Worm (Caenorhabditis elegans) whole organism, dauer: ENCODE data around the gene ZC204.14.

Experiments
- unc-62 ChIP-seq: sonication (generic microtip); optimal IDR thresholded peaks from 2 replicates; lab custom pipeline; 2017; ENCODE audit warnings: missing biosample characterization, missing genetic modification reagents, missing genetic modification characterization

Gene ZC204.14

ce11 chrII:1662881-1663280 lies at the start of gene ZC204.14:
TSS of gene ZC204.14 (minus strand) at chrII:1662949.
- TF ChIP-seq unc-62 (GFP tag; lab: Kevin White, UChicago) = no peak

DNA sequence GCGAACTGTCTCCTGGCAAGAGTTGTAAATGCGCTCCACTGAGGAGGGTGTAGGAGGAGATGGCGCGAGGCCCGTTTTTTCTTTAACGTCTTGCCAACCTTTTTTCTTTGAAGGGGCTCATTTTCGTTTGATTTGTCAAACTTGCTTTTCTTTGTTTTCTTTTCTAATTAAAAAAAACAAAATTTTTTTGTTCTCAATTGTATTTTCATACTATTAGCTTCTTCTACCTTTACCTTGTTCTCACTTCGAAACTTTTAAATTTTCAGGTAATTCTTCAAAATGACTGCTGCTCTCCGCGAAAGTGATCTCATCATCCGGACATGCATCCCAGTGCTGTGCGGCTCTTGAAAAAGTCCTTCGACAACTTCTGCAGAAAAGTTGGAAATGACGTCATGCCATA lies 47.2 kb upstream of the ZC204.14 start, which contains the start of gene fbxa-184:
TSS of gene fbxa-184 (plus strand) at position 301 of the 400 bp plus-strand sequence.
- TF ChIP-seq unc-62 (GFP tag; lab: Kevin White, UChicago) = no peak

DNA sequence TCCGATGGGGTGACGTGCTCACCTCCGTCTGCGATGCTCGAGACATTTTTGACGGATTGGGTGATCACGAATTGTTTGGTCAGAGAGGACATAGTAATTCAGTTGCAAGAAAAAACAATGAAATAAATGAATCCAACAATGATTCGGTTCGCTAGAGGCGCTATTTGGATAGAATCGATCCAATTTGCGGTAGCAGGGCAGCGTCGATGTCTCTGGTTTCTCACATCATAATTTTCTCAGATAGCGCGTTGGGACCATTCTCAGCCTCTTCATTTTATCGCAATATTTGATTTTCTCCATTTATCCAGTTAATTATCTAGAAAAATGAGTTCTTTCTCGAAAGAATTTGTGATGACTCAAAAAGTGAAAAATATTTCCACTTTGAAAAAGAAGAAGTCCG lies 43.6 kb upstream of the ZC204.14 start, which contains the start of gene sdz-18:
TSS of gene sdz-18 (minus strand) at position 101 of the 400 bp plus-strand sequence.
- TF ChIP-seq unc-62 (GFP tag; lab: Kevin White, UChicago) = no peak

DNA sequence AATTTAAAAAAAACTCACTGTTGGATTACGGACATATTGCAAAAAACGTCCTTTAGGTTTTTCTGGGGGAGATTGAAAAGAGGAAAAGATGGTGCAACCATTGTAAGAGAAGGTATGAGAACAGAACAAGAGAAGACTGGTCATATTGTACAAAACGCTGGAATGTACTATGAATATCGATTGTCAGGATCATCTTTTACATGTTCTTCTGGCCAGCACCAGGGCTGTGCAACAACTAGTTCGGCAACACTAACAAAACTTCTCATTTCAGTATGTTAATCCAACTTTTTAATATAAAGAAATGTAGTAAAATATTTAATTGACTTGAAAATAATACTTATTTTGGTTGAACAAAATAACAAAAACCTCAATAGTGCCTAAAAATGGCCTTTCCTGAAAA lies 40.6 kb upstream of the ZC204.14 start, which contains the start of gene fbxb-47:
TSS of gene fbxb-47 (minus strand) at position 101 of the 400 bp plus-strand sequence.
- no peak for TF ChIP-seq unc-62 (GFP tag; lab: Kevin White, UChicago)

ce11 chrII:1695861-1696260 lies 33.1 kb upstream of the ZC204.14 start, which contains the start of gene F58E1.13:
TSS of gene F58E1.13 (minus strand) at chrII:1695872.
- no peak for TF ChIP-seq unc-62 (GFP tag; lab: Kevin White, UChicago)

DNA sequence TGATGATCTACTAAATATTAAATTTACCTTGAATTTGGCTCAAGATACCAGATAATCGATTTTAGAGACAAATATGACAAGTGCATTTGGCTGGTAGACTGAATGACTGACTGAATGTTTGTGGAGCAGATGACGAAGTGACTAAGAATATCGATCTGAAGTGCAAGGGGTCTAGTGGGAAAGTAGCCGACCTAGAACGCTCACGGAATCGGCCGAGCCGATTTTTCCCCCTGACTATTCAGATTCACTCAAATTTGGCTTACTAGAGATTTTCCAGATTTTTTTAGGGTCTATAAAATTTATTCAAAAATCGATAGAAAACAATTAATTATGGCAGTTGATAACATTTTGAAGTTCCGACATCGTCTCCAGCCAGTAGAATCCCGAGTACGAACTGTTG lies 31.8 kb upstream of the ZC204.14 start, which contains the start of gene fbxc-26:
TSS of gene fbxc-26 (minus strand) at position 101 of the 400 bp plus-strand sequence.
- no peak for TF ChIP-seq unc-62 (GFP tag; lab: Kevin White, UChicago)

DNA sequence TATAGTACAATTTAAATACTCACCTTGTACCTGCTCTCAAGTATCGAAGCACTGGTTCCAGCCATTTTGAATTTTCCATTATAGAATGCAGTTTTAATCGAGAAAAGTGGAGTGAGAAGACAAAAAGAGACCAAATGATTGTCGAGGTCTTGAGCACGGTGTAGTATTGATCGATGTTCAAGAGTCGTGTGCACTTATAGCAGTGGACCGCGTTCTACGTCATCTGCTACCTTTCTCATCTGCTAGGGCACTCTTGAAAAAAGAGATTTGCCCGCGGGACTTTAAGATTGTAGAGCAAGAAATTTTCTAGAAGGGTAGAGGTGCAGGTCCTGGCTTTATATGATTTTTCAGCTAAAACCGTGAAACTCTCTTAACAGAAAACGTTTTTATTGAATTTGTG lies 30.1 kb upstream of the ZC204.14 start, which contains the start of gene fbxc-21:
TSS of gene fbxc-21 (minus strand) at position 101 of the 400 bp plus-strand sequence.
- TF ChIP-seq unc-62 (GFP tag; lab: Kevin White, UChicago) = no peak

ce11 chrII:1691011-1691410 lies 28.3 kb upstream of the ZC204.14 start, which contains the start of gene fbxc-22:
TSS of gene fbxc-22 (minus strand) at chrII:1691111.
- no peak for TF ChIP-seq unc-62 (GFP tag; lab: Kevin White, UChicago)

DNA sequence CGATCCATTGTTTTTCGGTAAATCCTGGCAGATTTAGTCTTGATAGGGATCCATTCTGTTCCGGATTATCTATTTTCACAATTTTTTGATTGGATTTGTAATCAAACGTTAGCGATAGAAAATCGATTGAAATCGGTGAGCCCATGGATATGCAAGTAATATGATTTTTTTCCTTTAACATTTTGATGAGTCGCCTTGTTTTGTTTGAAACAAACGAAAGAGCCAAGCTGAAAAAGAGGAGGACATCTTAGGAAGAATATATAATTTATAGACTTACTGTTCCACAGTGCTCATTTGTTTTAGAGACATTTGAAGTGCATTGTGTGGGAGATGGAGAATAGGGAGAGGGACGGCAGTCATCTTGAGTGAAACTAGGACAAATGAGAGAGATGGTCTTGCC lies 26.1 kb upstream of the ZC204.14 start, which contains the start of the genes fbxb-18 and fbxb-19:
TSS of gene fbxb-18 (minus strand) at position 101 of the 400 bp plus-strand sequence.
TSS of gene fbxb-19 (minus strand) at position 369 of the 400 bp plus-strand sequence.
- TF ChIP-seq unc-62 (GFP tag; lab: Kevin White, UChicago) = no peak

DNA sequence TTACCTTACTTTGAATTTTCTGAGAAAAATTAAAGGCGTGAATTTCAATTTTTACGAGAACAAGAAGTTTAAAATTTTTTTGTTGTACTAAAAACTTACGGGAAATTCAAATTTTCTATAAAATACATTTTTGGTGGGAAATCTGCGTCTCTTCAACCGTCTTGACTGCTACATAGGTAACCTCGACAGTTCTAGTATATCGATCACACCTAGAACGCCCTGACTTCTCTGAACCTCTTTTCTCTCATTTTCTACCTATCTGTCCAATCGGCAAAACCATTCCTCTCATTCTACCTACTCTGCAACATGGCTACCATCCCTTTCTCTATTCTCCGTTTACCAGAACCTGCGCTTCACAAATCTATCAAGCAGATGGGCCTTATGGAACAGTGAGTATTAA lies 21.0 kb upstream of the ZC204.14 start, which contains the start of gene fbxb-25:
TSS of gene fbxb-25 (plus strand) at position 301 of the 400 bp plus-strand sequence.
- TF ChIP-seq unc-62 (GFP tag; lab: Kevin White, UChicago) = no peak

DNA sequence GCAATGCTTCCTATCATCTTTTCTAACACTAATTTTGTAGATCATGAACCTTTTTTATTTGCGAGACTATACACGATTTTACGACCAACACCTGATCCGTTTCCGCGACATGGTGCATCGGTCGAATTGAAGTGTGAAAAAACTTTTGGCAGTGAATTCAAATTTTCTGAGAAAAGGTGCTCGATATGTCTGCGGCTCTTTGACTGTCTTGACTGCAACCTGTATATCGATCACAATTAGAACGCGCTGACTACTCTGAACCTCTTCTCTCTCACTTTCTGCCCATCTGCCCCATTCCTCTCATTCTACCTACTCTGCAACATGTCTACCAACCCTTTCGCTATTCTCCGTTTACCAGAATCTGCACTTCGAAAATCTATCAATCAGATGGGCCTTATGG lies 19.5 kb upstream of the ZC204.14 start, which contains the start of gene fbxb-26:
TSS of gene fbxb-26 (plus strand) at position 301 of the 400 bp plus-strand sequence.
- TF ChIP-seq unc-62 (GFP tag; lab: Kevin White, UChicago) = no peak

DNA sequence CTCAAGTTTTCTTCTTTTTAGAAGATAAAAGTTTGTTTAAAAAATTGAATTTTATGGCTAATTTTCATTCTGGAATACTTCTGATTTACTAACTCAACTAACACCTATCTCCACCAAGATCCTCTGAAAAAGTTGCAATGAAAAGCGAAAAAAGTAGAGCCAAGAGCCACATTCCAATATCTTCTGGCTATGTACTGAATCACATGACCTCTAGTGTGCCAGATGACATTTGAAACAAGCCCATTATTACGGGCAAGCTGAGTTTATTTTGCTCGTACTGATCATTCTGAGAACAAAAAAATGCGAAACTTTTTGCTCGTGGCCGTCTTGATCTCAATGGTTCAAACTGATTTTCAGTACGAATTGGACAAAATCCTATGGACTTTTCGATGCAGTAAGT lies 16.3 kb upstream of the ZC204.14 start, which contains the start of gene irld-36:
TSS of gene irld-36 (plus strand) at position 301 of the 400 bp plus-strand sequence.
- TF ChIP-seq unc-62 (GFP tag; lab: Kevin White, UChicago) = no peak

ce11 chrII:1676088-1676487 lies 13.3 kb upstream of the ZC204.14 start, which contains the start of gene fbxb-17:
TSS of gene fbxb-17 (plus strand) at chrII:1676388.
- no peak for TF ChIP-seq unc-62 (GFP tag; lab: Kevin White, UChicago)

DNA sequence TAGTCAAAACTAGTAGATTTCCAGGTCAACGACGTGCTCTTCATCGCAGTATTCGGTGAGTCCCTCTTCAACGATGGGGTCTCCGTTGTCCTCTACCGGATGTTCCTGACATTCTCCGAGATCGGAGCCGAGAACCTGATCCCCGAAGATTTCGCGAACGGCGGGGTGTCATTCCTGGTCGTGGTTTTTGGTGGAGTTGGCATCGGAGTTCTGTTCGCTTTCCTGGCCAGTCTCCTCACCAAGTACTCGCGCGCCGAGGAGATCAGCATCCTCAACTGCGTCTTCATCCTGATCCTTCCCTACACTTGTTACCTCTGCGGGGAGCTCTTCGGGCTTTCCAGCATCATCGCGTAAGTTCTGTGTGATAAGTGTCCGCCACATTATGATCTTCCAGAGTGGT lies 9.9 kb upstream of the ZC204.14 start:
- TF ChIP-seq unc-62 (GFP tag; lab: Kevin White, UChicago) = no peak

ce11 chrII:1670985-1671384 lies 8.2 kb upstream of the ZC204.14 start:
- TF ChIP-seq unc-62 (GFP tag; lab: Kevin White, UChicago) = no peak

ce11 chrII:1670260-1670879 lies 7.6 kb upstream of the ZC204.14 start, which contains the start of gene nhx-6:
TSS of gene nhx-6 (plus strand) at chrII:1670829.
- no peak for TF ChIP-seq unc-62 (GFP tag; lab: Kevin White, UChicago)
